Worm (Caenorhabditis elegans): ENCODE measurements around the gene T11F9.10.

T11F9.10 gene

DNA sequence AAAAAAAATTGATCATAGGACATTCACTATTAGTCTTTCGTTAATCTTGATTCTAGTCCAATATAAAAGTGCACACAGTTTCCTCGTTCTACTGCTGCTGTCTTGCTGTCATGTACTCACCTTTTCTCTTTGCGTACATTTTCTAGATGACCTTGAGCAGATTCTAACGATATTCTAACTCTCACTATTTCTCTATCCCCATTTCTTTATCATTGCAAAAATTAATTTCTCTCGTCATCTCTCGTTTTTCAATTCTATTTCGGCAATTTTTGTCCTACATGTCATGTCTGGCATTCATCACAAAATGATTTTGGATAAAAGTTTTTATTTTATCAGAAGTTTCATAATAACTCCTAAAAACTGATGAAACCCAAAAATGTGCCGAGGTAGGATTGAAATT lies 22.0 kb downstream of the T11F9.10 start, which contains the start of gene ttll-5:
ttll-5 (plus strand) TSS at position 288 of the 400 bp plus-strand sequence.
- TF ChIP-seq pha-2 (tag; optimal IDR thresholded peaks at IDR 0.05) (no peak), tbx-2 (tag; optimal IDR thresholded peaks at IDR 0.05) (no peak), gmeb-2 (tag; optimal IDR thresholded peaks at IDR 0.05) (no peak)

DNA sequence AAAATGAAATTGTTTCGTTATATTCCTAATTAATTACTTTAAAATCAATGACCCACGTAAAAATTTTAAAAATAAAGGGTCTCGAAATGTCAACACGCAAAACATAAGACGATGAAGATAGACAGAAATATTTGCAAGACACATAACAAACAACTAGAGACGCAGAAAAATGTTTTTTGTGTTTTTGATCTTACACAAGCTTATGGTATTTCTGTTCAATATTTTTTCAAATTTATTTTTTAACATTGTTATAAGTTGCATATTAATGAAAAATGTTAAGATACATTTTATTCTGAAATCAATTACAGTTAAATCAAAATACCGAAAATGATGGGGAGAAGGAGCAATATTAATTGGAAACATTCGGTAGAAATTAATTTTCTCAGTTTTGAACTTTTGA lies 26.7 kb downstream of the T11F9.10 start, which contains the start of gene C55A6.3:
C55A6.3 (minus strand) TSS at position 101 of the 400 bp plus-strand sequence.
- no peak for TF ChIP-seq elt-4 (tag; optimal IDR thresholded peaks at IDR 0.05)
- no peak for TF ChIP-seq sox-4 (tag; optimal IDR thresholded peaks at IDR 0.05)
- TF ChIP-seq ceh-24 (tag; optimal IDR thresholded peaks at IDR 0.05) = no peak
- no peak for TF ChIP-seq npax-4 (tag; optimal IDR thresholded peaks at IDR 0.05)
- TF ChIP-seq ceh-14 (tag; optimal IDR thresholded peaks at IDR 0.05) = no peak
- TF ChIP-seq dmd-4 (tag; optimal IDR thresholded peaks at IDR 0.05; ENCODE audit: borderline replicate concordance) = no peak
- no peak for TF ChIP-seq ztf-16 (tag; optimal IDR thresholded peaks at IDR 0.05)
- no peak for TF ChIP-seq ceh-34 (tag; optimal IDR thresholded peaks at IDR 0.05)
- TF ChIP-seq hlh-8 (tag; optimal IDR thresholded peaks at IDR 0.05) = no peak
- TF ChIP-seq eyg-1 (tag; optimal IDR thresholded peaks at IDR 0.05) = no peak
- TF ChIP-seq hlh-13 (GFP tag; optimal IDR thresholded peaks at IDR 0.05) = no peak
- TF ChIP-seq rnt-1 (tag; optimal IDR thresholded peaks at IDR 0.05) = no peak
- TF ChIP-seq ceh-31 (tag; optimal IDR thresholded peaks at IDR 0.05) = no peak

DNA sequence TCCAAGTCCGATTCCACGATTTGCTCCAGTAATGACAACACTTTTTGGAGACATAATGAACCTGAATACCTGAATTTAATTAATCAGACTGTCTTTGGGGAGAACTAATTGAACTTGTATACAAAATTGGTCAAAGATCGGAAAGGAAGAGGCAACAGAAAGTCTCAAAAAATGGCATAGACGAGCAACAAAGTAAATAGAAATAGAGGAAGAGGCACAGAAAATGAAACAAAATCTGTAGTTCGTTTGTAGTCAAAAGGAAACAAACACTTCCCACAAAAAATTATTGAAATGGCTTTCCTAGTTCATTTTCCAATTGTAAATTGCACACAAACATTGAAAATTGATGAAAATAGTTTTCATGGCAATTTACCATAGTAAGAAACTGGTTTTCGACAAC lies 27.9 kb downstream of the T11F9.10 start, which contains the start of gene C55A6.6:
C55A6.6 (minus strand) TSS at position 61 of the 400 bp plus-strand sequence.
- no peak for TF ChIP-seq ceh-14 (tag; optimal IDR thresholded peaks at IDR 0.05)
- TF ChIP-seq che-1 (tag; optimal IDR thresholded peaks at IDR 0.05) = no peak
- TF ChIP-seq fkh-10 (GFP tag; optimal IDR thresholded peaks at IDR 0.05) = no peak

DNA sequence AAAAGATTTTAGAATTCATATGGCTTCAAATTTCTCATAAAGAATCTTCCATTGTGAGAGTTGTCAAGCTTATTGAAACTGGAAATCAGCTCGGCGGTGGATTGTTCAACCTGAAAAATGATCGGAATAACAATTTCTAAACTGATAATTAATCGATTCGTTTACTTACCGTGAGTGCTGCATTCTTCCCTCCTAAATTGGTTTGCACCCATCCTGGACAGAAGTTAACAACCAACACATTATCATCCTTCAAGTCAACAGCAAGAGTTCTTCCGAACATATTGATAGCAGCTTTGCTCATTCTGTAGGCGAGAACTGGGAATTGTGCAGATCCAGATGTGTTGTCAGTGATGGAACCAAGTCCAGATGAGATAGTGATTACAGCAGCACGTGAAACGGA lies 28.4 kb downstream of the T11F9.10 start:
- no peak for TF ChIP-seq ceh-24 (tag; optimal IDR thresholded peaks at IDR 0.05)

DNA sequence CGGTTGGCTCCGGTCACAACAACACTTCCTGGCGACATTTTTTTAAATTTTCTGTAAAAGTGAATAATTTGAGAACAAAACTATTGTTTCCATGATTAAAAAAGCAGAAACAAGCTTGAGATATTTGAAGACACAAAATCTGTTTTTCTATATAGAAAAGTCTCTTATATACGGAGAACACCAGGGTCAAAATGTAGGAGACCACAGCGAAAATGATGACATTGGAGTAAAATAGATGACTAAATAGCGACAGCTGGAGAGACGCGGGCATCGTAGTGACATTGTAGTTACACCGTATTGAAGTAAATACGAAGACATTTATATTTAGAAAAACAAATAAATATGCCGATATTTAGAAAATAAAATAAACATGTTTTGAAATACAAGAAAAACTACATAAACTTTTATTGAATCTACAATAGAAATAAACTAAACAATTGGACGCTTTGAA lies 29.4 kb downstream of the T11F9.10 start, which contains the start of gene sdz-8:
sdz-8 (minus strand) TSS at position 51 of the 451 bp plus-strand sequence.
- no peak for TF ChIP-seq nhr-11 (tag; optimal IDR thresholded peaks at IDR 0.05)

DNA sequence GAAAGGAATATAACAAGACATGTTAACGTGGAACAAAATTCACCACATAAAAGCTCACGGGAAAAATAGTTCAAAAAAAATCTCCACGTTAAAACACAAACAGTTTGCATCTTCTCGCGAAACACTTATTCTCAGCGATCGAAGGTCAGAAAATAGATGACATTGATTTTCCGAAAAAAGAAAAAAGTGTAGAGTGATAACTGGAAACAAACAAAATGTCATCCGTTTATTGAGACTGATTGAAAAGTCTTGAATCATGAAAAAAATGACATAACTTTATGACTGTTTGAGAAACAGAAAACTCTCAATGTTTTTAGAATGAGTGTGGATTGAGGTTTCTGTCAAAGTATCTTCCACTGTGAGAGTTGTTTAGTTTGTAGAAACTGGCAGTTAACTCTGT lies 31.0 kb downstream of the T11F9.10 start, which contains the start of gene C55A6.4:
C55A6.4 (minus strand) TSS at position 101 of the 400 bp plus-strand sequence.
- TF ChIP-seq lim-6 (tag; optimal IDR thresholded peaks at IDR 0.05) (no peak), unc-3 (GFP tag; conservative IDR thresholded peaks at IDR 0.05) (no peak), unc-3 (tag; optimal IDR thresholded peaks at IDR 0.05) (no peak), hlh-6 (tag; optimal IDR thresholded peaks at IDR 0.05) (no peak)

DNA sequence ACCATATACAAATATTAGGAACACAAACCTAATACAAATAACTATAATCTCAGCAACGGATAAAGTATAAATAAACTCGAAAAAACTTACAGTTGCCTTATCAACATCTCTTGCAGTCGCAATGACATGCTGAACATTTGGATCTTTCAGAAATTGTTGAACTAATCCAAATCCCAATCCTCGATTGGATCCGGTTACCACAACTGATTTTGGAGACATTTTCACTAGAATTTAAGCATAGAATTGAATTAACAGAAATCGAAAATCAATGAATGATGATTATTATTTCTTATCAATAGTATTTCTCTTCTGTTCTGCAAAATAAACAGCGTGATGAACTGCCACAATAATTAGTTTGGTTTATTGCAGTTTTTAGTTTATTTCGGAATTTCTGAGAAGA lies 33.4 kb downstream of the T11F9.10 start, which contains the start of the genes C55A6.11 and C55A6.7:
C55A6.11 (plus strand) TSS at position 301 of the 400 bp plus-strand sequence.
C55A6.7 (minus strand) TSS at position 316 of the 400 bp plus-strand sequence.
- no peak for TF ChIP-seq mec-3 (tag; optimal IDR thresholded peaks at IDR 0.05; ENCODE audit: borderline replicate concordance)
- no peak for TF ChIP-seq elt-2 (tag; optimal IDR thresholded peaks at IDR 0.05)
- no peak for TF ChIP-seq pros-1 (tag; optimal IDR thresholded peaks at IDR 0.05)
- no peak for TF ChIP-seq elt-4 (tag; optimal IDR thresholded peaks at IDR 0.05)
- TF ChIP-seq ceh-34 (tag; optimal IDR thresholded peaks at IDR 0.05) = no peak
- no peak for TF ChIP-seq ceh-6 (GFP tag; optimal IDR thresholded peaks at IDR 0.05)
- no peak for TF ChIP-seq nfya-1 (tag; optimal IDR thresholded peaks at IDR 0.05)
- no peak for TF ChIP-seq unc-3 (GFP tag; conservative IDR thresholded peaks at IDR 0.05)
- TF ChIP-seq unc-3 (tag; optimal IDR thresholded peaks at IDR 0.05) = no peak
- no peak for TF ChIP-seq ref-2 (tag; optimal IDR thresholded peaks at IDR 0.05)
- no peak for TF ChIP-seq sox-2 (GFP tag; IDR thresholded peaks at IDR 0.05)
- TF ChIP-seq tbx-7 (tag; optimal IDR thresholded peaks at IDR 0.05) = no peak
- no peak for TF ChIP-seq tbx-2 (tag; optimal IDR thresholded peaks at IDR 0.05)

Data from whole organism, late embryonic.